Worm (Caenorhabditis elegans): ENCODE measurements around the gene lsd-1.

lsd-1 gene

DNA sequence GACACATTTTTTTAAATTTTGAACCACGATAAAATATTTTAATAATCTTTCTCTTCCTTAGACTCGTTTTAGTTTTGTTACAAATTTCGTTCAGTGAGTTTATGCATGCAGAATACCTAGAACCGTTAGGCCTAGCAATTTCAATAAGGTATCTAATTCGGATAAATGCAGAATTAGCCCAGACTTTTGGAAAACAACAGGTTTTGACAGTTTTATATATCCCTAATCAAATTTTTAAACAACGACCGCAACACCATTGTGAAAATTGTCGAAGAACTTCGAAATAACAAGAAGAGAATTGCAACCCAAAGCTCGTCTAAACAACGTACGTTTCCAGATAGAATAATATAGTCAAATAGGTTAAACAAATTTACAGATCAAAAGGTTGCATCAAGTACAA lies 30.6 kb upstream of the lsd-1 start, which contains the start of gene Y62H9A.16:
Gene Y62H9A.16 (plus strand): TSS at position 301 of the 400 bp plus-strand sequence.
- TF ChIP-seq egl-27 (tag; optimal IDR thresholded peaks at IDR 0.05) (no peak), ztf-1 (GFP tag; conservative IDR thresholded peaks at IDR 0.05) (no peak), mab-5 (tag; optimal IDR thresholded peaks at IDR 0.05) (no peak)

DNA sequence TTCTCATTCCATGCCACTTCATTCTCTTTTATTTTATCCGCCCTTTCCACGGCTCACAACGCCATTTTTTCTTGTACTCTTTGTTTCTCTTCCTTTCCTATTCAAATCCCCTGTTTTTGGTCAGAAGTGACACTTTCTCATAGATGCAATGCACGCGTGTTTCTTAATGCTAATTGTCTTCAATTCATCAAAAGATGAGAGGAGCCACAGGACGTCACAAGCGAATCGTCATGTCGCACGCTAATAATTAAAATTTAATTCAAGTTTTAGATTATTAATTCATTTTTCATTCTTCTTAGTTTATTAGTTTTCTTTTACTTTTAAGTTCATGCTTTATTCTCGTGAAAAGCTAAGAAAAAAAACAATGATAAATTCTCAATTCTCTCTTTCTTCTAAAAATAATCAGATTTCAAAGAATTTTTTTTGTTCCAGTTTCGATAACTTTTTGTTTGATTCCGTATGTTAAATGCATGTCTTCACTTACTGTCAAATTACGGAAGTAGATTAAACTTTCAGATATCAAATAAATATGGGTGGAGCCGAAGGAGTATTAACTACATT lies 27.8 kb upstream of the lsd-1 start, which contains the start of gene Y62H9A.14:
Gene Y62H9A.14 (plus strand): TSS at position 511 of the 561 bp plus-strand sequence.
- no peak for TF ChIP-seq F13H6.1 (tag; optimal IDR thresholded peaks at IDR 0.05)
- no peak for TF ChIP-seq ceh-16 (tag; optimal IDR thresholded peaks at IDR 0.05)
- no peak for TF ChIP-seq nhr-11 (tag; optimal IDR thresholded peaks at IDR 0.05)
- TF ChIP-seq nhr-25 (tag; optimal IDR thresholded peaks at IDR 0.05): no peak
- no peak for TF ChIP-seq R02D3.7 (tag; optimal IDR thresholded peaks at IDR 0.05)
- no peak for TF ChIP-seq crh-2 (tag; optimal IDR thresholded peaks at IDR 0.05)
- no peak for TF ChIP-seq skn-1 (tag; optimal IDR thresholded peaks at IDR 0.05)
- no peak for TF ChIP-seq mab-5 (tag; optimal IDR thresholded peaks at IDR 0.05)
- TF ChIP-seq ama-1 (optimal IDR thresholded peaks at IDR 0.05): no peak
- TF ChIP-seq nhr-129 (tag; optimal IDR thresholded peaks at IDR 0.05): no peak
- TF ChIP-seq elt-1 (tag; optimal IDR thresholded peaks at IDR 0.05): no peak
- no peak for TF ChIP-seq snpc-4 (tag; optimal IDR thresholded peaks at IDR 0.05)
- no peak for TF ChIP-seq sma-3 (GFP tag; optimal IDR thresholded peaks at IDR 0.05)
- no peak for TF ChIP-seq lin-39 (tag; optimal IDR thresholded peaks at IDR 0.05)
- no peak for TF ChIP-seq unc-62 (GFP tag; optimal IDR thresholded peaks at IDR 0.05)
- TF ChIP-seq nhr-21 (tag; optimal IDR thresholded peaks at IDR 0.05): no peak
- no peak for TF ChIP-seq C34F6.9 (tag; optimal IDR thresholded peaks at IDR 0.05)
- no peak for TF ChIP-seq fos-1 (tag; optimal IDR thresholded peaks at IDR 0.05)

DNA sequence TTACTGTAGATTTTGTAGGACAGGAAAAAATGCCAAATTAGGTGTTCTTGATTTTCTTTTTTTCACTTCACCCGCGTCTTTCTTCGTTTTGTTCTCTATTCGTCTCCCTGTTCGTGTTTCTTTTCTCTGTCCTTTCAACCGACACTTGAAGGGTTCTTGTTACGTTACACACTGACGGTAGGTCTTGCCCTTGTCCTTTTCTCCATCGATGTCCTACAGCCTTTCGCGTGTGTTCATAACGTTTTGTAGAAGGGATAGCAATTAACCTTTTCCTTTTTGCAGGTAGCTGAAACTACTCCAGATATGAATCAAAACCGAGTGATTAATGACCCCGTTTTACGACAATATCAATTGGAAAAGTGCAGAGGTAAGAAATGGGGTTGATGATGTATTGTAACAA lies 24.5 kb upstream of the lsd-1 start, which contains the start of gene F55G7.1:
Gene F55G7.1 (plus strand): TSS at position 276 of the 400 bp plus-strand sequence.
- TF ChIP-seq nhr-10 (tag; optimal IDR thresholded peaks at IDR 0.05) (no peak), gmeb-1 (tag; optimal IDR thresholded peaks at IDR 0.05) (peak; percentile 65), nhr-21 (tag; optimal IDR thresholded peaks at IDR 0.05) (peak; percentile 76), snpc-4 (tag; optimal IDR thresholded peaks at IDR 0.05) (peak; percentile 52), lsy-2 (tag; optimal IDR thresholded peaks at IDR 0.05) (peak in 1 of 2 experiments; percentile 31), mab-5 (tag; optimal IDR thresholded peaks at IDR 0.05) (peak; percentile 17), nhr-129 (tag; optimal IDR thresholded peaks at IDR 0.05) (peak; percentile 87), nhr-77 (tag; optimal IDR thresholded peaks at IDR 0.05) (peak; percentile 27), aly-2 (tag; optimal IDR thresholded peaks at IDR 0.05) (no peak), nhr-6 (tag; optimal IDR thresholded peaks at IDR 0.05) (peak; percentile 35), fos-1 (tag; optimal IDR thresholded peaks at IDR 0.05) (peak; percentile 52), Y55F3AM.14 (GFP tag; optimal IDR thresholded peaks at IDR 0.05) (peak; percentile 2), nhr-237 (tag; optimal IDR thresholded peaks at IDR 0.05) (peak; percentile 39), sma-3 (GFP tag; optimal IDR thresholded peaks at IDR 0.05) (peak; percentile 68), sma-9 (GFP tag; optimal IDR thresholded peaks at IDR 0.05) (peak; percentile 63), sma-9 (tag; optimal IDR thresholded peaks at IDR 0.05) (no peak), nhr-11 (tag; optimal IDR thresholded peaks at IDR 0.05) (no peak), ceh-82 (tag; optimal IDR thresholded peaks at IDR 0.05) (no peak), ztf-11 (tag; optimal IDR thresholded peaks at IDR 0.05) (no peak), ceh-16 (tag; optimal IDR thresholded peaks at IDR 0.05) (no peak), lin-13 (GFP tag; optimal IDR thresholded peaks at IDR 0.05) (peak; percentile 4), crh-2 (tag; optimal IDR thresholded peaks at IDR 0.05) (peak; percentile 70), C34F6.9 (tag; optimal IDR thresholded peaks at IDR 0.05) (peak; percentile 42), F13H6.1 (tag; optimal IDR thresholded peaks at IDR 0.05) (peak; percentile 35)

DNA sequence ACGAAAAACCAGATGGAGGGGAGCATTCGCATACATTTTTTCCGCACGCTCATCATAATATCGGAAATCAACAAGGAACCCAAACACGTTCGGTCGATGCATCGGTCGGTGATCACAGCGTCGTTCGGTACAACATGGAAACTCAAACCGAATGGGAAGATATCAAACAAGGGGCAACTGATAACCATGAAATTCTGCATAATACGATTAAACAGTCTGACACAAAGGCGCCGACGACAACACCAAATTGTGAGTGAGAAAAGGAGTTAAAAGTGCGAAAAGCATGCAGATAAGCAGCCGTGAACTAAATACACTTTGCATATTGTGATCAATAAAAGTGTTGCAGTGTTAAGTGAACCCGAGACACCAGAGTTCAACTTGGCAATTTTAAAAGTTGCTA lies 23.4 kb upstream of the lsd-1 start:
- TF ChIP-seq ztf-4 (tag; optimal IDR thresholded peaks at IDR 0.05) (no peak), sma-9 (GFP tag; optimal IDR thresholded peaks at IDR 0.05) (peak; percentile 52), sma-9 (tag; optimal IDR thresholded peaks at IDR 0.05) (no peak), fos-1 (tag; optimal IDR thresholded peaks at IDR 0.05) (peak; percentile 48)

DNA sequence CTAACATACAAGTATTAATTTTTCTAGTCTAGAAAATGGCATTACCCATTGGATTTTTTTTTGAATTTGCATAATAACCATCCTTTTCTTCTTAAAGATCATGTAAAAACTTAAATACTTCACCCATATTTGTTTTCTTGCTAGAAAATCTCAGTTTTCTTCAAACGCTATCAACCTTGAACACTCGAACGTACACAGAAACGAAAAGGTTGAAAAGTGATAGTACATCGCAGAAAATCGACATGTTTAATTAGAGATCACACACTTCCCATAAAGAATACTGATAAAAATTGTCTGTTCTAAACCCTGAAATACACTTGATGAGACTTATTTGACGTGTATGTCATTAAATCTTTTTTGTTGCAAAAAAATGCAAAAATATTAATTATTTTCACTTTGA lies 21.1 kb upstream of the lsd-1 start, which contains the start of gene F55G7.4:
Gene F55G7.4 (plus strand): TSS at position 301 of the 400 bp plus-strand sequence.
- TF ChIP-seq ceh-16 (tag; optimal IDR thresholded peaks at IDR 0.05) (no peak), sma-3 (GFP tag; optimal IDR thresholded peaks at IDR 0.05) (no peak), nhr-11 (tag; optimal IDR thresholded peaks at IDR 0.05) (no peak), mbf-1 (tag; optimal IDR thresholded peaks at IDR 0.05) (no peak), unc-39 (tag; optimal IDR thresholded peaks at IDR 0.05) (no peak)

All from whole organism, L2 larva.